Worm (Caenorhabditis elegans) whole organism, L2 larva: ENCODE measurements around the gene K06H7.8.

Source experiments
- C34F6.9 ChIP-seq: fragments of 150-350 bp; optimal IDR thresholded peaks from 2 replicates; lab custom pipeline; 2014; ENCODE audit warnings: missing biosample characterization, missing genetic modification characterization
- F13H6.1 ChIP-seq: sonication (generic microtip); optimal IDR thresholded peaks from 2 replicates; lab custom pipeline; 2016; ENCODE audit warnings: missing genetic modification characterization, missing compliant biosample characterization
- R02D3.7 ChIP-seq: fragments of 150-350 bp; optimal IDR thresholded peaks from 2 replicates; lab custom pipeline; 2014; ENCODE audit warnings: missing biosample characterization, missing genetic modification characterization
- Y55F3AM.14 ChIP-seq: fragments of 200-800 bp; sonication (Bioruptor generic); optimal IDR thresholded peaks from 2 replicates; lab custom pipeline; 2018; ENCODE audit warnings: mild to moderate bottlenecking, missing genetic modification characterization, missing compliant biosample characterization
- aly-2 ChIP-seq: fragments of 150-350 bp; optimal IDR thresholded peaks from 2 replicates; lab custom pipeline; 2014; ENCODE audit warnings: missing biosample characterization, missing genetic modification characterization
- ceh-16 ChIP-seq: fragments of 150-350 bp; optimal IDR thresholded peaks from 2 replicates; lab custom pipeline; 2014; ENCODE audit warnings: missing biosample characterization, missing genetic modification characterization
- crh-2 ChIP-seq: sonication (generic microtip); optimal IDR thresholded peaks from 2 replicates; lab custom pipeline; 2017; ENCODE audit warnings: missing biosample characterization, missing genetic modification characterization
- egl-27 ChIP-seq: sonication (generic microtip); optimal IDR thresholded peaks from 3 replicates; lab custom pipeline; 2017; ENCODE audit warnings: missing biosample characterization, missing genetic modification reagents, missing genetic modification characterization
- elt-3 ChIP-seq: sonication (generic microtip); optimal IDR thresholded peaks from 2 replicates; lab custom pipeline; 2017; ENCODE audit warnings: missing biosample characterization, missing genetic modification characterization
- fos-1 ChIP-seq: fragments of 150-350 bp; optimal IDR thresholded peaks from 2 replicates; lab custom pipeline; 2014; ENCODE audit warnings: missing biosample characterization, missing genetic modification characterization
- gmeb-1 ChIP-seq: fragments of 150-350 bp; optimal IDR thresholded peaks from 2 replicates; lab custom pipeline; 2014; ENCODE audit warnings: missing biosample characterization, missing genetic modification characterization
- lin-11 ChIP-seq: fragments of 150-350 bp; sonication (generic microtip); optimal IDR thresholded peaks from 2 replicates; lab custom pipeline; 2014; ENCODE audit warnings: missing biosample characterization, missing genetic modification characterization, inconsistent platforms, mixed read lengths
- lin-39 ChIP-seq: fragments of 150-350 bp; optimal IDR thresholded peaks from 2 replicates; lab custom pipeline; 2014; ENCODE audit warnings: missing biosample characterization, missing genetic modification reagents, missing genetic modification characterization
- lsy-2 ChIP-seq, 2 experiments: fragments of 150-350 bp in 1 of 2; sonication (generic microtip) in 1 of 2; optimal IDR thresholded peaks; 2 replicates each; lab custom pipeline; 2014 to 2017; ENCODE audit warnings: missing biosample characterization in 2 of 2, missing genetic modification characterization in 2 of 2
- mab-5 ChIP-seq: fragments of 150-350 bp; optimal IDR thresholded peaks from 2 replicates; lab custom pipeline; 2014; ENCODE audit warnings: missing biosample characterization, missing genetic modification characterization
- mdl-1 ChIP-seq, 2 experiments: fragments of 150-350 bp in 1 of 2; sonication (generic microtip) in 1 of 2; optimal IDR thresholded peaks; 2 replicates each; lab custom pipeline; 2017; ENCODE audit warnings: missing biosample characterization in 2 of 2, missing genetic modification characterization in 2 of 2
- nhr-12 ChIP-seq: fragments of 150-350 bp; optimal IDR thresholded peaks from 2 replicates; lab custom pipeline; 2014; ENCODE audit warnings: missing biosample characterization, missing genetic modification characterization
- nhr-129 ChIP-seq: fragments of 150-350 bp; optimal IDR thresholded peaks from 2 replicates; lab custom pipeline; 2014; ENCODE audit warnings: missing biosample characterization, missing genetic modification characterization
- nhr-23 ChIP-seq: fragments of 150-350 bp; optimal IDR thresholded peaks from 2 replicates; lab custom pipeline; 2014; ENCODE audit warnings: missing biosample characterization, missing genetic modification reagents, missing genetic modification characterization
- nhr-237 ChIP-seq: fragments of 150-350 bp; optimal IDR thresholded peaks from 2 replicates; lab custom pipeline; 2014; ENCODE audit warnings: missing biosample characterization, missing genetic modification characterization
- nhr-25 ChIP-seq: fragments of 150-350 bp; sonication (generic microtip); optimal IDR thresholded peaks from 3 replicates; lab custom pipeline; 2014; ENCODE audit warnings: missing biosample characterization, missing genetic modification characterization
- nhr-77 ChIP-seq: fragments of 150-350 bp; optimal IDR thresholded peaks from 2 replicates; lab custom pipeline; 2014; ENCODE audit warnings: missing biosample characterization, missing genetic modification characterization
- skn-1 ChIP-seq: sonication (generic microtip); optimal IDR thresholded peaks from 2 replicates; lab custom pipeline; 2017; ENCODE audit warnings: missing biosample characterization, missing genetic modification characterization
- sma-9 ChIP-seq, 2 experiments: fragments of 150-350 bp in 1 of 2; sonication (generic microtip) in 1 of 2; optimal IDR thresholded peaks; 2 replicates each; lab custom pipeline; 2014 to 2016; ENCODE audit warnings: missing genetic modification characterization in 2 of 2, mild to moderate bottlenecking in 1 of 2, missing biosample characterization in 1 of 2, missing compliant biosample characterization in 1 of 2, missing genetic modification reagents in 1 of 2, moderate library complexity in 1 of 2
- unc-62 ChIP-seq: fragments of 150-350 bp; optimal IDR thresholded peaks from 2 replicates; lab custom pipeline; 2014; ENCODE audit warnings: missing biosample characterization, missing genetic modification reagents, missing genetic modification characterization
- ztf-1 ChIP-seq: fragments of 200-800 bp; sonication (Bioruptor generic); conservative IDR thresholded peaks from 2 replicates; pipeline ENCODE4 v1.3.6; 2022; ENCODE audit warnings: missing genetic modification characterization, missing compliant biosample characterization
- ztf-11 ChIP-seq: sonication (generic microtip); optimal IDR thresholded peaks from 2 replicates; lab custom pipeline; 2017; ENCODE audit warnings: missing biosample characterization, missing genetic modification characterization

The K06H7.8 gene

ce11 chrIII:8066989-8067388, 31.0 kb downstream of the K06H7.8 start, which contains the start of gene pros-1:
Gene pros-1 (plus strand): TSS chrIII:8067289.
- TF ChIP-seq mab-5 (tag; lab: Kevin White, UChicago) (no peak), nhr-12 (tag; lab: Kevin White, UChicago) (no peak), nhr-25 (tag; lab: Kevin White, UChicago) (no peak)

- peak in 1 of 2 experiments; percentile 42 for TF ChIP-seq lsy-2 (tag; optimal IDR thresholded peaks at IDR 0.05; lab: Kevin White, UChicago)
- no peak for TF ChIP-seq aly-2 (tag; lab: Kevin White, UChicago)
Measured at ce11 chrIII:8065101-8065500, 32.9 kb downstream of the K06H7.8 start.

ce11 chrIII:8063659-8064058, 34.4 kb downstream of the K06H7.8 start:
- TF ChIP-seq aly-2 (tag; lab: Kevin White, UChicago), result no peak
- TF ChIP-seq lin-39 (tag; lab: Kevin White, UChicago), result no peak
- no peak for TF ChIP-seq F13H6.1 (tag; lab: Kevin White, UChicago)
- TF ChIP-seq, all 48 proteins: peak for 0

- TF ChIP-seq aly-2 (tag; lab: Kevin White, UChicago) (no peak), lsy-2 (tag; optimal IDR thresholded peaks at IDR 0.05; lab: Kevin White, UChicago) (peak in 1 of 2 experiments; percentile 12), F13H6.1 (tag; lab: Kevin White, UChicago) (no peak), nhr-77 (tag; lab: Kevin White, UChicago) (no peak)
Measured at ce11 chrIII:8061114-8061513, 36.9 kb downstream of the K06H7.8 start.

ce11 chrIII:8051838-8052237, 46.2 kb downstream of the K06H7.8 start:
- no peak for TF ChIP-seq mab-5 (tag; lab: Kevin White, UChicago)
- no peak for TF ChIP-seq nhr-12 (tag; lab: Kevin White, UChicago)
- no peak for TF ChIP-seq aly-2 (tag; lab: Kevin White, UChicago)
- TF ChIP-seq Y55F3AM.14, result no peak
- no peak for TF ChIP-seq unc-62 (GFP tag; lab: Kevin White, UChicago)
- no peak for TF ChIP-seq crh-2 (tag; lab: Kevin White, UChicago)

ce11 chrIII:8050944-8051343, 47.1 kb downstream of the K06H7.8 start, which contains the start of gene K12H4.7:
Gene K12H4.7 (minus strand): TSS chrIII:8051081.
- peak; percentile 26 for TF ChIP-seq skn-1
- TF ChIP-seq sma-9 (GFP tag; optimal IDR thresholded peaks at IDR 0.05; lab: Kevin White, UChicago), result peak; percentile 1
- TF ChIP-seq sma-9 (tag; optimal IDR thresholded peaks at IDR 0.05; lab: Kevin White, UChicago), result no peak
- TF ChIP-seq lin-11 (tag; lab: Kevin White, UChicago), result no peak
- TF ChIP-seq nhr-129 (tag; lab: Kevin White, UChicago), result no peak
- TF ChIP-seq egl-27 (tag; lab: Kevin White, UChicago), result no peak
- TF ChIP-seq elt-3 (tag; lab: Kevin White, UChicago), result no peak
- TF ChIP-seq crh-2 (tag; lab: Kevin White, UChicago), result peak; percentile 63
- TF ChIP-seq lsy-2 (tag; optimal IDR thresholded peaks at IDR 0.05; lab: Kevin White, UChicago), result no peak
- no peak for TF ChIP-seq R02D3.7 (tag; lab: Kevin White, UChicago)
- no peak for TF ChIP-seq nhr-12 (tag; lab: Kevin White, UChicago)
- TF ChIP-seq gmeb-1 (tag; lab: Kevin White, UChicago), result no peak
- TF ChIP-seq aly-2 (tag; lab: Kevin White, UChicago), result no peak
- TF ChIP-seq mdl-1 (tag; optimal IDR thresholded peaks at IDR 0.05; lab: Kevin White, UChicago), result no peak
- TF ChIP-seq fos-1, result peak; percentile 93
- no peak for TF ChIP-seq nhr-23 (tag; lab: Kevin White, UChicago)
- TF ChIP-seq ztf-1 (GFP tag; lab: Robert Waterston, UW), result no peak
- no peak for TF ChIP-seq ceh-16 (tag; lab: Kevin White, UChicago)
- TF ChIP-seq ztf-11 (tag; lab: Kevin White, UChicago), result no peak
- TF ChIP-seq C34F6.9, result no peak

- TF ChIP-seq nhr-77 (tag; lab: Kevin White, UChicago), result no peak
- no peak for TF ChIP-seq ztf-11 (tag; lab: Kevin White, UChicago)
- no peak for TF ChIP-seq nhr-237
Measured at ce11 chrIII:8047412-8047811, 50.6 kb downstream of the K06H7.8 start, which contains the start of gene K12H4.2. Gene K12H4.2 (plus strand): TSS chrIII:8047712.
